Worm (Caenorhabditis elegans): ENCODE data around the gene srbc-54.

Gene srbc-54

DNA sequence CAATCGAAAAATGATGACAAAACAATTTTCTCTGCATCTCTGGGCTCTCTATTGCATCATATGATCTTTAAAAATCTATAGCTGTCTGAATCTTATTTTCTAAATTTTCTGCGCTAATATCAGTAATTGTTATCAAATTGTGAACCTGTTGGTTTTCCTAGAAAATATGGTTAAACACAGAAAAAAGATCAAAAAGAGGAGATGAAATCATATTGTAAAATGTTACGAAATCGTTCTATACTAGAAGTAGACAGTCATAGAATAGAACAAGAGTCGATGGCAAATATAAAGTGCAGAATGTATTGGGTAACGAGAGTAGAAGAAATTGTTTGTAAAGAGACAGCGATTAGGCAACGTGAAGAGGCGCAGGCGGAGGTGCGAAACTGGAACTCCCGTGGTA, 47.2 kb upstream of the srbc-54 start (continued):
- no peak for TF ChIP-seq T26A8.4 (GFP tag; IDR thresholded peaks at IDR 0.05)
- peak; percentile 38 for TF ChIP-seq mes-2 (tag; optimal IDR thresholded peaks at IDR 0.05; ENCODE audit: poor library complexity, severe bottlenecking)
- no peak for TF ChIP-seq unc-39 (tag; optimal IDR thresholded peaks at IDR 0.05)
- peak; percentile 50 for TF ChIP-seq mep-1 (tag; optimal IDR thresholded peaks at IDR 0.05)
- no peak for TF ChIP-seq unc-130 (GFP tag; optimal IDR thresholded peaks at IDR 0.05)
- no peak for TF ChIP-seq ztf-11 (tag; optimal IDR thresholded peaks at IDR 0.05)

DNA sequence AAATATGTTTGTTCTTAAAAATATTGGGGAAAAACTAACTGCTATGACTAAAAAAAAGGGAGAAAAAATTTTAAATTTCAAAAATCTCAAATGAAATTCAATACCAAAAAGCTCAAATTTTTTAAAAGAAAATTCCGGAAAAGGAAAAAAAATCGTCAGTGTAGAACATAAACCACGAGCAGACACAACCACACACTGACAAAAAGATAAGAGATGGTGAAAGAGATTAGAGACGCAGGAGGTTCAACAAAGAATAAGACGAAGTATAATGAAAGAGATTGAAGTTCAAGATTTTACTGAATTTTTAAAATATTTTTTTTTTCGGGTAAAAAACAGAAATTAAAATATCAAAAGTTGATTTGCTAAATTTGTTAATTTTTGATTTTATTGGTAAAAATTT, 46.5 kb upstream of the srbc-54 start:
- TF ChIP-seq dpl-1 (GFP tag; optimal IDR thresholded peaks at IDR 0.05) = no peak
- no peak for TF ChIP-seq lin-15B (tag; optimal IDR thresholded peaks at IDR 0.05)
- no peak for TF ChIP-seq mxl-3 (GFP tag; optimal IDR thresholded peaks at IDR 0.05)
- TF ChIP-seq F49E8.2 (tag; optimal IDR thresholded peaks at IDR 0.05; ENCODE audit: borderline replicate concordance) = no peak
- no peak for TF ChIP-seq daf-16 (GFP tag; optimal IDR thresholded peaks at IDR 0.05)
- TF ChIP-seq daf-16 (tag; optimal IDR thresholded peaks at IDR 0.05) = peak; percentile 26
- peak; percentile 6 for TF ChIP-seq hlh-11 (tag; optimal IDR thresholded peaks at IDR 0.05)
- TF ChIP-seq php-3 (GFP tag; IDR thresholded peaks at IDR 0.05) = no peak
- peak; percentile 81 for TF ChIP-seq nhr-28 (tag; optimal IDR thresholded peaks at IDR 0.05)
- TF ChIP-seq arid-1 (GFP tag; conservative IDR thresholded peaks at IDR 0.05) = no peak
- no peak for TF ChIP-seq Y5F2A.4 (GFP tag; optimal IDR thresholded peaks at IDR 0.05)
- TF ChIP-seq pqm-1 (tag; optimal IDR thresholded peaks at IDR 0.05) = peak; percentile 59
- peak; percentile 55 for TF ChIP-seq dve-1 (tag; optimal IDR thresholded peaks at IDR 0.05; ENCODE audit: insufficient read depth)
- peak in 1 of 2 experiments; percentile 14 for TF ChIP-seq lsy-2 (tag; optimal IDR thresholded peaks at IDR 0.05)
- no peak for TF ChIP-seq lir-3 (tag; optimal IDR thresholded peaks at IDR 0.05)
- no peak for TF ChIP-seq nhr-6 (tag; optimal IDR thresholded peaks at IDR 0.05)
- peak; percentile 82 for TF ChIP-seq dmd-6 (GFP tag; IDR thresholded peaks at IDR 0.05)
- peak in 1 of 2 experiments; percentile 36 for TF ChIP-seq mdl-1 (tag; optimal IDR thresholded peaks at IDR 0.05)
- no peak for TF ChIP-seq dmd-9 (GFP tag; IDR thresholded peaks at IDR 0.05)
- TF ChIP-seq jun-1 (tag; optimal IDR thresholded peaks at IDR 0.05) = no peak
- peak; percentile 16 for TF ChIP-seq mep-1 (tag; optimal IDR thresholded peaks at IDR 0.05)
- no peak for TF ChIP-seq nhr-76 (tag; optimal IDR thresholded peaks at IDR 0.05)
- peak; percentile 40 for TF ChIP-seq hlh-30 (tag; optimal IDR thresholded peaks at IDR 0.05; ENCODE audit: insufficient read depth)

DNA sequence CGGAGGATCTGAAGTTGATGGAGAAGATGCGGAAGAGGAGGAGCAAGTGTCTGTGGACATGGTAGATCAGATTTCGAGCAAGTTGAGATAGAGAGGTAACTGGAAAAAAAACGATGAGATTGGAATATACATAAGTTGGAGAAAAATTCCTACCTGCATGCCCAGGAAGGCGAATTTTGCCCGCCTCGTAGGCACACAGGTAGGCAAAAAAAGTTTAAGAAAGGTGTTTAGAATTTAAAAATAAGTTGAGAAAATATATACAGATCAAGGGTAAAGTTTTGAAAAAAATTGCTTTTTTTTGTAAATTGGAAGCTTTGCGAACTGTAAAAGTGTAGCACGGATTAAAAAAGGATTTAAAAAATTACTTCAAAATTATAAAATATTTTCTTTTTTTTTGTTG, 46.0 kb upstream of the srbc-54 start, which contains the start of gene nhr-84:
TSS of gene nhr-84 (minus strand) at position 101 of the 400 bp plus-strand sequence.
- no peak for TF ChIP-seq zip-11 (GFP tag; IDR thresholded peaks at IDR 0.05)
- no peak for TF ChIP-seq mxl-3 (GFP tag; optimal IDR thresholded peaks at IDR 0.05)
- no peak for TF ChIP-seq spr-1 (tag; optimal IDR thresholded peaks at IDR 0.05)
- no peak for TF ChIP-seq nhr-25 (tag; optimal IDR thresholded peaks at IDR 0.05; ENCODE audit: borderline replicate concordance, insufficient read depth)
- no peak for TF ChIP-seq dmd-6 (GFP tag; IDR thresholded peaks at IDR 0.05)
- no peak for TF ChIP-seq dpl-1 (GFP tag; optimal IDR thresholded peaks at IDR 0.05)
- TF ChIP-seq vab-7 (GFP tag; IDR thresholded peaks at IDR 0.05) = no peak
- no peak for TF ChIP-seq lir-3 (tag; optimal IDR thresholded peaks at IDR 0.05)
- TF ChIP-seq F37D6.2 (tag; optimal IDR thresholded peaks at IDR 0.05) = no peak
- TF ChIP-seq egl-27 (tag; optimal IDR thresholded peaks at IDR 0.05) = no peak
- no peak for TF ChIP-seq ztf-11 (tag; optimal IDR thresholded peaks at IDR 0.05)

DNA sequence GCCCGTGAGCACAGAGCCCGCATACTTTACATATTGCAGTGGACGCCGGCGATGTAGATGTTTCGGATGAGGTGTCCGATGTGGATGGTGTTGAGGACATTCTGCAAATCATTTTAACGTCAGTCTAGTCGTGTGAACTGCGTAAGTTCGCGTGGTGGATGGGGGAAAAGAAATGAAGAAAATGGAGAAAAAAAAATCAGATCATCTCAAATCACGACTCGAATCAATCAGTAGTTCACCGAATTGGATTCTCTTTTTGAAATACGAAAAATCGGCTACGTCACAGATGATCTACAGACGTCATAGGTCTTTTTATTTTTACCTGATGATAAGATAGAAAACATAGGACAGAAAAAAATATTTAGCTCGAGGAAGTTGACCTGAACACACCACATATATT, 42.8 kb upstream of the srbc-54 start, which contains the start of gene nhr-102:
TSS of gene nhr-102 (minus strand) at position 101 of the 400 bp plus-strand sequence.
- TF ChIP-seq Y75B8A.6 (GFP tag; IDR thresholded peaks at IDR 0.05) = no peak
- no peak for TF ChIP-seq lin-15B (tag; optimal IDR thresholded peaks at IDR 0.05)
- peak; percentile 2 for TF ChIP-seq dve-1 (tag; optimal IDR thresholded peaks at IDR 0.05; ENCODE audit: insufficient read depth)
- 0 out of 2 replicates have a peak, but pooled peaks have one; percentile 26 for TF ChIP-seq T26A8.4 (GFP tag; IDR thresholded peaks at IDR 0.05)

All from whole organism, L4 larva.